Fruit fly (Drosophila melanogaster) whole organism, prepupa: ENCODE results near the gene vir-1.

Source experiments
- Blimp-1 ChIP-seq: fragments of 200-800 bp; sonication (Bioruptor generic); optimal IDR thresholded peaks from 3 replicates; lab custom pipeline; 2017; ENCODE audit warnings: missing biosample characterization, missing genetic modification characterization, mild to moderate bottlenecking, moderate library complexity, missing genetic modification reagents
- CG10631 ChIP-seq: fragments of 200-800 bp; sonication (Bioruptor generic); optimal IDR thresholded peaks from 2 replicates; lab custom pipeline; 2016; ENCODE audit warnings: missing biosample characterization, missing genetic modification characterization
- CG15336 ChIP-seq: fragments of 200-800 bp; sonication (Bioruptor generic); IDR thresholded peaks from 2 replicates; pipeline ENCODE4 v1.3.6; 2022; ENCODE audit warnings: missing biosample characterization, missing genetic modification characterization
- CG16779 ChIP-seq: fragments of 200-800 bp; sonication (Bioruptor generic); optimal IDR thresholded peaks from 3 replicates; lab custom pipeline; 2017; ENCODE audit warnings: missing biosample characterization, mild to moderate bottlenecking, missing genetic modification characterization
- CG31627 ChIP-seq: fragments of 200-800 bp; sonication (Bioruptor generic); optimal IDR thresholded peaks from 3 replicates; lab custom pipeline; 2016; ENCODE audit warnings: missing biosample characterization, missing genetic modification characterization
- CG32006 ChIP-seq: fragments of 200-800 bp; sonication (Bioruptor generic); optimal IDR thresholded peaks from 3 replicates; lab custom pipeline; 2017; ENCODE audit warnings: missing biosample characterization, mild to moderate bottlenecking, missing genetic modification characterization
- CG34406 ChIP-seq: fragments of 200-800 bp; sonication (Bioruptor generic); optimal IDR thresholded peaks from 3 replicates; lab custom pipeline; 2016; ENCODE audit warnings: missing biosample characterization, missing genetic modification characterization
- CG3919 ChIP-seq: fragments of 200-800 bp; sonication (Bioruptor generic); optimal IDR thresholded peaks from 3 replicates; lab custom pipeline; 2016; ENCODE audit warnings: missing biosample characterization, missing genetic modification characterization
- CG6163 ChIP-seq: fragments of 200-800 bp; sonication (Bioruptor generic); IDR thresholded peaks from 3 replicates; pipeline ENCODE4 v1.3.6; 2022; ENCODE audit warnings: missing biosample characterization, missing genetic modification characterization
- CG6276 ChIP-seq: fragments of 200-800 bp; sonication (Bioruptor generic); optimal IDR thresholded peaks from 2 replicates; lab custom pipeline; 2017; ENCODE audit warnings: missing biosample characterization, mild to moderate bottlenecking, missing genetic modification characterization
- CG6808 ChIP-seq: fragments of 200-800 bp; sonication (Bioruptor generic); optimal IDR thresholded peaks from 3 replicates; lab custom pipeline; 2017; ENCODE audit warnings: missing biosample characterization, missing genetic modification characterization, mild to moderate bottlenecking, moderate library complexity, missing genetic modification reagents
- CG7368 ChIP-seq: fragments of 200-800 bp; sonication (Bioruptor generic); optimal IDR thresholded peaks from 3 replicates; lab custom pipeline; 2016; ENCODE audit warnings: missing biosample characterization, missing genetic modification characterization
- CG8119 ChIP-seq: fragments of 200-800 bp; sonication (Bioruptor generic); IDR thresholded peaks from 3 replicates; pipeline ENCODE4 v1.3.6; 2022; ENCODE audit warnings: missing biosample characterization, missing genetic modification characterization
- CG8632 ChIP-seq: fragments of 200-800 bp; sonication (Bioruptor generic); optimal IDR thresholded peaks from 3 replicates; lab custom pipeline; 2016; ENCODE audit warnings: missing biosample characterization, missing genetic modification characterization
- CG9139 ChIP-seq: fragments of 200-800 bp; sonication (Bioruptor generic); optimal IDR thresholded peaks from 3 replicates; lab custom pipeline; 2017; ENCODE audit warnings: missing biosample characterization, mild to moderate bottlenecking, missing genetic modification characterization
- Eip75B ChIP-seq: fragments of 200-800 bp; sonication (Bioruptor generic); optimal IDR thresholded peaks from 3 replicates; lab custom pipeline; 2016; ENCODE audit warnings: missing biosample characterization, missing genetic modification characterization
- Eip78C ChIP-seq: fragments of 200-800 bp; sonication (Bioruptor generic); peaks from one replicate; lab custom pipeline; 2016; ENCODE audit warnings: missing biosample characterization, missing genetic modification characterization
- Eip93F ChIP-seq: fragments of 200-800 bp; sonication (Bioruptor generic); optimal IDR thresholded peaks from 2 replicates; lab custom pipeline; 2016; ENCODE audit warnings: missing biosample characterization, mild to moderate bottlenecking, missing genetic modification characterization
- Gug ChIP-seq: fragments of 200-800 bp; sonication (Bioruptor generic); IDR thresholded peaks from 2 replicates; pipeline ENCODE4 v1.3.6; 2022; ENCODE audit warnings: missing biosample characterization, missing genetic modification characterization
- Hr38 ChIP-seq: sonication (Bioruptor generic); optimal IDR thresholded peaks from 2 replicates; lab custom pipeline; 2016; ENCODE audit warnings: missing biosample characterization, missing genetic modification characterization
- Hr39 ChIP-seq: fragments of 200-800 bp; sonication (Bioruptor generic); optimal IDR thresholded peaks from 2 replicates; lab custom pipeline; 2016; ENCODE audit warnings: missing biosample characterization, missing genetic modification characterization
- Hr4 ChIP-seq: fragments of 200-800 bp; sonication (Bioruptor generic); optimal IDR thresholded peaks from 3 replicates; lab custom pipeline; 2016; ENCODE audit warnings: missing biosample characterization, missing genetic modification characterization
- Met ChIP-seq: fragments of 200-800 bp; sonication (Bioruptor generic); optimal IDR thresholded peaks from 3 replicates; lab custom pipeline; 2016; ENCODE audit warnings: missing biosample characterization, missing genetic modification characterization
- OdsH ChIP-seq: fragments of 200-800 bp; sonication (Bioruptor generic); optimal IDR thresholded peaks from 3 replicates; lab custom pipeline; 2016; ENCODE audit warnings: missing biosample characterization, missing genetic modification characterization
- Sox14 ChIP-seq: fragments of 200-800 bp; sonication (Bioruptor generic); optimal IDR thresholded peaks from 3 replicates; lab custom pipeline; 2016; ENCODE audit warnings: missing biosample characterization, missing genetic modification characterization
- Sox15 ChIP-seq: fragments of 200-800 bp; sonication (Bioruptor generic); optimal IDR thresholded peaks from 3 replicates; lab custom pipeline; 2016; ENCODE audit warnings: missing biosample characterization, missing genetic modification characterization
- achi ChIP-seq: fragments of 200-800 bp; sonication (Bioruptor generic); optimal IDR thresholded peaks from 3 replicates; lab custom pipeline; 2016; ENCODE audit warnings: missing biosample characterization, missing genetic modification characterization
- cyc ChIP-seq: fragments of 200-800 bp; sonication (Bioruptor generic); optimal IDR thresholded peaks from 3 replicates; lab custom pipeline; 2016; ENCODE audit warnings: missing biosample characterization, missing genetic modification characterization
- esn ChIP-seq: fragments of 200-800 bp; sonication (Bioruptor generic); optimal IDR thresholded peaks from 2 replicates; lab custom pipeline; 2016; ENCODE audit warnings: missing biosample characterization, mild to moderate bottlenecking, missing genetic modification characterization, moderate library complexity
- fd59A ChIP-seq: fragments of 200-800 bp; sonication (Bioruptor generic); optimal IDR thresholded peaks from 2 replicates; lab custom pipeline; 2017; ENCODE audit warnings: missing biosample characterization, mild to moderate bottlenecking, missing genetic modification characterization, missing genetic modification reagents
- fd85E ChIP-seq: fragments of 200-800 bp; sonication (Bioruptor generic); optimal IDR thresholded peaks from 3 replicates; lab custom pipeline; 2016; ENCODE audit warnings: missing biosample characterization, missing genetic modification characterization
- lz ChIP-seq: fragments of 200-800 bp; sonication (Bioruptor generic); optimal IDR thresholded peaks from 3 replicates; lab custom pipeline; 2016; ENCODE audit warnings: missing biosample characterization, missing genetic modification characterization
- pdm3 ChIP-seq: fragments of 200-800 bp; sonication (Bioruptor generic); optimal IDR thresholded peaks from 3 replicates; lab custom pipeline; 2016; ENCODE audit warnings: missing biosample characterization, missing genetic modification characterization
- salr ChIP-seq, 2 experiments: fragments of 200-800 bp; sonication (Bioruptor generic); optimal IDR thresholded peaks; 3 replicates each; lab custom pipeline; 2016 to 2018; ENCODE audit warnings: missing biosample characterization in 2 of 2, missing genetic modification characterization in 2 of 2, mild to moderate bottlenecking in 1 of 2
- spab ChIP-seq: fragments of 200-800 bp; sonication (Bioruptor generic); optimal IDR thresholded peaks from 2 replicates; lab custom pipeline; 2017; ENCODE audit warnings: missing biosample characterization, mild to moderate bottlenecking, missing genetic modification characterization, missing genetic modification reagents
- ss ChIP-seq, 2 experiments: fragments of 200-800 bp; sonication (Bioruptor generic); optimal IDR thresholded peaks; 2 replicates in 1 of 2; 3 replicates in 1 of 2; lab custom pipeline; 2017 to 2018; ENCODE audit warnings: mild to moderate bottlenecking in 2 of 2, missing biosample characterization in 2 of 2, missing genetic modification characterization in 2 of 2, moderate library complexity in 1 of 2
- svp ChIP-seq: fragments of 200-800 bp; sonication (Bioruptor generic); peaks from one replicate; lab custom pipeline; 2016; ENCODE audit warnings: missing biosample characterization, missing genetic modification characterization
- topi ChIP-seq: fragments of 200-800 bp; sonication (Bioruptor generic); optimal IDR thresholded peaks from 3 replicates; lab custom pipeline; 2016; ENCODE audit warnings: missing biosample characterization, missing genetic modification characterization
- vri ChIP-seq: fragments of 200-800 bp; sonication (Bioruptor generic); optimal IDR thresholded peaks from 3 replicates; lab custom pipeline; 2016; ENCODE audit warnings: missing biosample characterization, mild to moderate bottlenecking, missing genetic modification characterization

The vir-1 gene

dm6 chr2L:12460767-12461739 is 37.8 kb upstream of the vir-1 start (continued):
- TF ChIP-seq cyc (no peak), salr (GFP tag; optimal IDR thresholded peaks at IDR 0.05; lab: Kevin White, UChicago) (peak in 1 of 2 experiments; percentile 0), CG9139 (GFP tag; lab: Kevin White, UChicago) (peak; percentile 86), Sox15 (GFP tag; lab: Kevin White, UChicago) (no peak), CG16779 (peak; percentile 64), topi (GFP tag; lab: Kevin White, UChicago) (peak; percentile 61), CG3919 (GFP tag; lab: Kevin White, UChicago) (peak; percentile 58), Blimp-1 (GFP tag; lab: Kevin White, UChicago) (peak; percentile 56), svp (GFP tag; lab: Kevin White, UChicago) (peak; percentile 71), Eip78C (peak; percentile 88), lz (peak; percentile 30)

dm6 chr2L:12459841-12460240 is 36.6 kb upstream of the vir-1 start:
- TF ChIP-seq CG10631: no peak
- TF ChIP-seq CG34406 (GFP tag; lab: Kevin White, UChicago): no peak
- TF ChIP-seq CG31627 (GFP tag; lab: Kevin White, UChicago): no peak
- peak; percentile 5 for TF ChIP-seq Sox14
- TF ChIP-seq Eip78C: peak; percentile 30
- peak; percentile 73 for TF ChIP-seq svp (GFP tag; lab: Kevin White, UChicago)
- no peak for TF ChIP-seq CG6276 (GFP tag; lab: Kevin White, UChicago)
- TF ChIP-seq fd85E: no peak
- TF ChIP-seq Gug: no peak
- no peak for TF ChIP-seq CG6808 (GFP tag; lab: Kevin White, UChicago)
- no peak for TF ChIP-seq CG32006 (GFP tag; lab: Kevin White, UChicago)
- no peak for TF ChIP-seq spab (GFP tag; lab: Kevin White, UChicago)
- no peak for TF ChIP-seq fd59A (GFP tag; lab: Kevin White, UChicago)
- TF ChIP-seq, all 60 proteins: peak for 3

- TF ChIP-seq CG15336 (GFP tag; lab: Robert Waterston, UW): no peak
- TF ChIP-seq Hr38: no peak
- no peak for TF ChIP-seq Hr39
- TF ChIP-seq Sox14: no peak
- TF ChIP-seq CG10631: no peak
- no peak for TF ChIP-seq CG3919 (GFP tag; lab: Kevin White, UChicago)
- peak; percentile 39 for TF ChIP-seq Eip78C
- no peak for TF ChIP-seq CG8632
- TF ChIP-seq vri (GFP tag; lab: Kevin White, UChicago): peak; percentile 6
- no peak for TF ChIP-seq pdm3 (GFP tag; lab: Kevin White, UChicago)
- TF ChIP-seq svp (GFP tag; lab: Kevin White, UChicago): peak; percentile 60
- TF ChIP-seq OdsH: no peak
- peak; percentile 63 for TF ChIP-seq Eip93F (GFP tag; lab: Kevin White, UChicago)
- no peak for TF ChIP-seq Eip75B (GFP tag; lab: Kevin White, UChicago)
Observed at dm6 chr2L:12459191-12459590, 36.0 kb upstream of the vir-1 start.

- TF ChIP-seq svp (GFP tag; lab: Kevin White, UChicago): no peak
- no peak for TF ChIP-seq CG6276 (GFP tag; lab: Kevin White, UChicago)
- no peak for TF ChIP-seq esn (GFP tag; lab: Kevin White, UChicago)
- no peak for TF ChIP-seq Blimp-1 (GFP tag; lab: Kevin White, UChicago)
- no peak for TF ChIP-seq pdm3 (GFP tag; lab: Kevin White, UChicago)
- TF ChIP-seq achi (GFP tag; lab: Kevin White, UChicago): no peak
- no peak for TF ChIP-seq CG7368 (GFP tag; lab: Kevin White, UChicago)
- TF ChIP-seq Gug: no peak
- no peak for TF ChIP-seq topi (GFP tag; lab: Kevin White, UChicago)
- TF ChIP-seq CG8119: no peak
- TF ChIP-seq Met: no peak
- no peak for TF ChIP-seq OdsH
- no peak for TF ChIP-seq Hr4 (GFP tag; lab: Kevin White, UChicago)
- no peak for TF ChIP-seq CG9139 (GFP tag; lab: Kevin White, UChicago)
- no peak for TF ChIP-seq cyc
- no peak for TF ChIP-seq CG6163 (GFP tag; lab: Robert Waterston, UW)
- TF ChIP-seq Eip78C: no peak
- no peak for TF ChIP-seq ss (GFP tag; optimal IDR thresholded peaks at IDR 0.05; lab: Kevin White, UChicago)
Observed at dm6 chr2L:12457715-12458114, 34.5 kb upstream of the vir-1 start.
